Fruit fly (Drosophila melanogaster) whole organism, pupa: ENCODE measurements around the gene TwdlZ.
A peak's percentile ranks its signal among the peaks of the same experiment; 100 is the strongest.

Experiments
- CG10348 ChIP-seq: fragments of 200-800 bp; sonication (Bioruptor generic); IDR thresholded peaks from 2 replicates; pipeline ENCODE4 v1.3.6; 2022; ENCODE audit warnings: missing biosample characterization, missing genetic modification characterization
- CG12605 ChIP-seq: fragments of 200-800 bp; sonication (Bioruptor generic); IDR thresholded peaks from 2 replicates; pipeline ENCODE4 v1.3.6; 2022; ENCODE audit warnings: missing biosample characterization, missing genetic modification characterization
- CG14655 ChIP-seq: fragments of 200-800 bp; sonication (Bioruptor generic); optimal IDR thresholded peaks from 3 replicates; lab custom pipeline; 2017; ENCODE audit warnings: mild to moderate bottlenecking, missing biosample characterization, missing genetic modification reagents, missing genetic modification characterization
- CG15710 ChIP-seq: fragments of 200-800 bp; sonication (Bioruptor generic); optimal IDR thresholded peaks from 2 replicates; lab custom pipeline; 2018; ENCODE audit warnings: missing biosample characterization, mild to moderate bottlenecking, missing genetic modification characterization, moderate library complexity
- CG17806 ChIP-seq: fragments of 200-800 bp; sonication (Bioruptor generic); optimal IDR thresholded peaks from 2 replicates; lab custom pipeline; 2018; ENCODE audit warnings: missing biosample characterization, mild to moderate bottlenecking, missing genetic modification characterization, moderate library complexity
- CG32121 ChIP-seq: fragments of 200-800 bp; sonication (Bioruptor generic); IDR thresholded peaks from 2 replicates; pipeline ENCODE4 v1.3.6; 2022; ENCODE audit warnings: missing biosample characterization, missing genetic modification characterization
- CG4496 ChIP-seq: fragments of 200-800 bp; sonication (Bioruptor generic); IDR thresholded peaks from 3 replicates; pipeline ENCODE4 v1.3.6; 2022; ENCODE audit warnings: missing biosample characterization, missing genetic modification characterization
- CG8159 ChIP-seq: fragments of 200-800 bp; sonication (Bioruptor generic); optimal IDR thresholded peaks from 3 replicates; lab custom pipeline; 2018; ENCODE audit warnings: missing biosample characterization, mild to moderate bottlenecking, missing genetic modification characterization, moderate library complexity
- D1 ChIP-seq: fragments of 200-800 bp; sonication (Bioruptor generic); optimal IDR thresholded peaks from 2 replicates; lab custom pipeline; 2018; ENCODE audit warnings: missing biosample characterization, mild to moderate bottlenecking, missing genetic modification characterization, moderate library complexity
- EcR ChIP-seq: fragments of 200-800 bp; sonication (Bioruptor generic); optimal IDR thresholded peaks from 3 replicates; lab custom pipeline; 2019; ENCODE audit warnings: missing biosample characterization, missing genetic modification characterization, mild to moderate bottlenecking, moderate library complexity, missing genetic modification reagents
- Ets98B ChIP-seq: fragments of 200-800 bp; sonication (Bioruptor generic); IDR thresholded peaks from 2 replicates; pipeline ENCODE4 v1.3.6; 2022; ENCODE audit warnings: missing biosample characterization, missing genetic modification characterization
- Pif1A ChIP-seq: fragments of 200-800 bp; sonication (Bioruptor generic); optimal IDR thresholded peaks from 3 replicates; lab custom pipeline; 2016; ENCODE audit warnings: missing biosample characterization, missing genetic modification characterization
- Snoo ChIP-seq: fragments of 200-800 bp; sonication (Bioruptor generic); optimal IDR thresholded peaks from 3 replicates; lab custom pipeline; 2017; ENCODE audit warnings: missing biosample characterization, mild to moderate bottlenecking, missing genetic modification characterization, inconsistent platforms
- gl ChIP-seq: fragments of 200-800 bp; sonication (Bioruptor generic); optimal IDR thresholded peaks from 2 replicates; lab custom pipeline; 2018; ENCODE audit warnings: missing biosample characterization, mild to moderate bottlenecking, missing genetic modification characterization
- rn ChIP-seq: fragments of 200-800 bp; sonication (Bioruptor generic); IDR thresholded peaks from 2 replicates; pipeline ENCODE4 v1.3.6; 2022; ENCODE audit warnings: missing biosample characterization, missing genetic modification characterization

TwdlZ gene

DNA sequence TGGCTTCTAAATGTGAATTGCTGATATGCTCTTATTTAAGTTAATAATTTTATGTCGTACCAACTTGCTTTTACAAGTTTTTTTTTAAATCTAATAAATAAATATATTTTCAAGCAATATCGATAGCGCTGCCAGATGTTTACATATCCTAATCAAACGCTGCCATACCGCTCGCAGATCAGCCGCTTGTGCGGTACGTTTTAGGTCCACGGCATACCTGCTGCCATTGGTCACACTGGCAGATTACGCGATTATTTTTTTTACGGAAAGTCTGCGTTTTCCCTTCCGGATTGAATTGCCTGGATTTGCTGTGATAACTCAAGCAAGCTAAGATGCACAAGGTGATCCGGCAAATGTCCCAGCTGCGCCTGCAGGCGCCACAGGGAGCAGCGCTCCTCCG is 45.8 kb downstream of the TwdlZ start, which contains the start of gene mRpL22:
mRpL22 (plus strand) TSS at position 191 of the 400 bp plus-strand sequence.
- TF ChIP-seq rn (GFP tag; lab: Robert Waterston, UW): no peak

DNA sequence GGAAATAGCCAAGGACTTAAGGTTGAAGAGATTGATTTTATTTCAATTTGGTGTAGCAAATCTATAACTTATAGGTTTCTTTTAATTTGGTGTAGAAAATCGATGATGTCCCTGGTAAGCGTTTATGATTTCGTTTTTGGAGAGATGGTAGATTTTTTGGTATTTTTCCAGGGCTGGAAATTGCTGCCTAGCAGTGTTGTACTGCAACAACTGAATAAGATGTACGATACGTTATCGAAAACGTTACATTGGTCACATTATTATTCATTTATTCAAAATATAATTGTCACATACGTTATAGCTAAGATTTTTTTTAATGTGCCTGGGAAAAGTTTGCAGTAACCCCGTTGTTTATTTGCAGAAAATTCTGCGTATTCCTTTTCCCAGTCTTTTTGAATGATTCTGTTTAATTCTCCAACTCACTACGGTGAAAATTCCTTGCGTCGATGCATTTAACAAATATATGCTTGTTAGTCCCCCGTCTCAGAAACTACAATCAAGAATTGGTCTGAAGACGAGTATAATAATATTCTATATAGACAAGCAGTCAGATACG is 49.0 kb downstream of the TwdlZ start, which contains the start of the genes CG9609 and Sap30:
CG9609 (minus strand) TSS at position 149 of the 556 bp plus-strand sequence.
Sap30 (plus strand) TSS at position 424 of the 556 bp plus-strand sequence.
- TF ChIP-seq Pif1A (GFP tag; lab: Kevin White, UChicago) (no peak), CG10348 (GFP tag; lab: Robert Waterston, UW) (no peak), CG15710 (tag; lab: Kevin White, UChicago) (no peak), CG32121 (GFP tag; lab: Robert Waterston, UW) (no peak), CG14655 (no peak), Ets98B (GFP tag; lab: Robert Waterston, UW) (no peak), EcR (no peak), CG4496 (GFP tag; lab: Robert Waterston, UW) (no peak), D1 (tag; lab: Kevin White, UChicago) (no peak), gl (tag; lab: Kevin White, UChicago) (no peak), CG12605 (GFP tag; lab: Robert Waterston, UW) (no peak), CG17806 (tag; lab: Kevin White, UChicago) (no peak)

DNA sequence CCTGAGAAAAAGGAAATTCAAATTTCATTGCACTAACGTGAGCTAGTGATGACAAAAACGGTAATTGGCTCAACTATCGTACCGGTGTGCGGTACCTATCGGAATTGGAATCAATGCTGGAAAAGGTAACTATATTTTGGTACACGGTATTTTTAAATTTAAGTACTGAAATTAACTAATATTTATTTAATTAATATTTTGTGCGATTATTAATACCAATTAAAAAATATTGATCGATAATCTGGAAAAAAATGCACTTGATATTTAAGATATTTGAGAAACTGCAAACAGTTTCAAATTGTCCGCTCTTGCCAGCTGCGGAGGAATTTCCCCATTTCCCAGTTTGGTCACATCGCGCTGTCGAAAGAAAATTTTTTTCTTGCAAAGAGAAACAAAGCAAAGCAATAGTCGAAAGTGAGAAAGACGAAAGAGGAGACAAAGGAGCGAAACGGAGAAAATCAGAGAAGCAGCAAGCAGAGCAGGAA is 49.5 kb downstream of the TwdlZ start:
- TF ChIP-seq Ets98B (GFP tag; lab: Robert Waterston, UW) (0 out of 2 replicates have a peak, but pooled peaks have one; percentile 5), Snoo (tag; lab: Kevin White, UChicago) (no peak), CG12605 (GFP tag; lab: Robert Waterston, UW) (0 out of 2 replicates have a peak, but pooled peaks have one; percentile 11), CG8159 (tag; lab: Kevin White, UChicago) (no peak), CG4496 (GFP tag; lab: Robert Waterston, UW) (peak; percentile 28; the same call in 2 of the 3 replicates)
- TF ChIP-seq, all 21 proteins: peak for 3
